Fruit fly (Drosophila melanogaster): ENCODE results near the gene Mur11Da.

The Mur11Da gene

dm6 chrX:12967296-12967938, at the start of gene Mur11Da:
Gene Mur11Da (plus strand): TSS chrX:12967888.
- no peak for TF ChIP-seq EcR (GFP tag; optimal IDR thresholded peaks at IDR 0.05)
- TF ChIP-seq Dll (optimal IDR thresholded peaks at IDR 0.05): no peak
- no peak for TF ChIP-seq pan (optimal IDR thresholded peaks at IDR 0.05)
- no peak for TF ChIP-seq psq (optimal IDR thresholded peaks at IDR 0.05)
- TF ChIP-seq CG8478 (optimal IDR thresholded peaks at IDR 0.05): no peak
- no peak for TF ChIP-seq usp (GFP tag; optimal IDR thresholded peaks at IDR 0.05)

- TF ChIP-seq usp (GFP tag; optimal IDR thresholded peaks at IDR 0.05): no peak
- TF ChIP-seq CG8478 (optimal IDR thresholded peaks at IDR 0.05): no peak
- no peak for TF ChIP-seq Dll (optimal IDR thresholded peaks at IDR 0.05)
- TF ChIP-seq EcR (GFP tag; optimal IDR thresholded peaks at IDR 0.05): no peak
- no peak for TF ChIP-seq pan (optimal IDR thresholded peaks at IDR 0.05)
- TF ChIP-seq psq (optimal IDR thresholded peaks at IDR 0.05): no peak
Measured at dm6 chrX:12919594-12919993, 48.1 kb upstream of the Mur11Da start.

- TF ChIP-seq CG8478 (optimal IDR thresholded peaks at IDR 0.05): no peak
- no peak for TF ChIP-seq Dll (optimal IDR thresholded peaks at IDR 0.05)
- no peak for TF ChIP-seq usp (GFP tag; optimal IDR thresholded peaks at IDR 0.05)
- no peak for TF ChIP-seq psq (optimal IDR thresholded peaks at IDR 0.05)
- TF ChIP-seq EcR (GFP tag; optimal IDR thresholded peaks at IDR 0.05): no peak
- no peak for TF ChIP-seq pan (optimal IDR thresholded peaks at IDR 0.05)
Measured at dm6 chrX:12922338-12922737, 45.4 kb upstream of the Mur11Da start.

- TF ChIP-seq pan (optimal IDR thresholded peaks at IDR 0.05) (no peak), Dll (optimal IDR thresholded peaks at IDR 0.05) (no peak), CG8478 (optimal IDR thresholded peaks at IDR 0.05) (no peak), usp (GFP tag; optimal IDR thresholded peaks at IDR 0.05) (no peak), psq (optimal IDR thresholded peaks at IDR 0.05) (no peak), EcR (GFP tag; optimal IDR thresholded peaks at IDR 0.05) (no peak)
Measured at dm6 chrX:12923258-12923901, 44.3 kb upstream of the Mur11Da start.

dm6 chrX:12925426-12926256, 42.0 kb upstream of the Mur11Da start:
- TF ChIP-seq CG8478 (optimal IDR thresholded peaks at IDR 0.05): no peak
- TF ChIP-seq EcR (GFP tag; optimal IDR thresholded peaks at IDR 0.05): no peak
- TF ChIP-seq psq (optimal IDR thresholded peaks at IDR 0.05): no peak
- no peak for TF ChIP-seq usp (GFP tag; optimal IDR thresholded peaks at IDR 0.05)
- TF ChIP-seq pan (optimal IDR thresholded peaks at IDR 0.05): no peak
- TF ChIP-seq Dll (optimal IDR thresholded peaks at IDR 0.05): no peak

- no peak for TF ChIP-seq usp (GFP tag; optimal IDR thresholded peaks at IDR 0.05)
- TF ChIP-seq EcR (GFP tag; optimal IDR thresholded peaks at IDR 0.05): no peak
- TF ChIP-seq CG8478 (optimal IDR thresholded peaks at IDR 0.05): no peak
- no peak for TF ChIP-seq pan (optimal IDR thresholded peaks at IDR 0.05)
- no peak for TF ChIP-seq psq (optimal IDR thresholded peaks at IDR 0.05)
- no peak for TF ChIP-seq Dll (optimal IDR thresholded peaks at IDR 0.05)
Measured at dm6 chrX:12927612-12928011, 40.1 kb upstream of the Mur11Da start.

- TF ChIP-seq usp (GFP tag; optimal IDR thresholded peaks at IDR 0.05) (no peak), Dll (optimal IDR thresholded peaks at IDR 0.05) (no peak), pan (optimal IDR thresholded peaks at IDR 0.05) (no peak), psq (optimal IDR thresholded peaks at IDR 0.05) (no peak), EcR (GFP tag; optimal IDR thresholded peaks at IDR 0.05) (no peak), CG8478 (optimal IDR thresholded peaks at IDR 0.05) (no peak)
Measured at dm6 chrX:12929817-12930216, 37.9 kb upstream of the Mur11Da start.

dm6 chrX:12937825-12938520, 29.7 kb upstream of the Mur11Da start:
- TF ChIP-seq EcR (GFP tag; optimal IDR thresholded peaks at IDR 0.05) (no peak), usp (GFP tag; optimal IDR thresholded peaks at IDR 0.05) (no peak), Dll (optimal IDR thresholded peaks at IDR 0.05) (no peak), pan (optimal IDR thresholded peaks at IDR 0.05) (no peak), psq (optimal IDR thresholded peaks at IDR 0.05) (no peak), CG8478 (optimal IDR thresholded peaks at IDR 0.05) (no peak)

- TF ChIP-seq psq (optimal IDR thresholded peaks at IDR 0.05) (no peak), usp (GFP tag; optimal IDR thresholded peaks at IDR 0.05) (no peak), pan (optimal IDR thresholded peaks at IDR 0.05) (no peak), CG8478 (optimal IDR thresholded peaks at IDR 0.05) (no peak), EcR (GFP tag; optimal IDR thresholded peaks at IDR 0.05) (no peak), Dll (optimal IDR thresholded peaks at IDR 0.05) (no peak)
Measured at dm6 chrX:12939021-12939420, 28.7 kb upstream of the Mur11Da start.

dm6 chrX:12939951-12940350, 27.7 kb upstream of the Mur11Da start:
- TF ChIP-seq pan (optimal IDR thresholded peaks at IDR 0.05) (no peak), EcR (GFP tag; optimal IDR thresholded peaks at IDR 0.05) (no peak), psq (optimal IDR thresholded peaks at IDR 0.05) (no peak), usp (GFP tag; optimal IDR thresholded peaks at IDR 0.05) (no peak), Dll (optimal IDR thresholded peaks at IDR 0.05) (no peak), CG8478 (optimal IDR thresholded peaks at IDR 0.05) (no peak)

- TF ChIP-seq pan (optimal IDR thresholded peaks at IDR 0.05) (no peak), Dll (optimal IDR thresholded peaks at IDR 0.05) (no peak), psq (optimal IDR thresholded peaks at IDR 0.05) (no peak), EcR (GFP tag; optimal IDR thresholded peaks at IDR 0.05) (no peak), usp (GFP tag; optimal IDR thresholded peaks at IDR 0.05) (no peak), CG8478 (optimal IDR thresholded peaks at IDR 0.05) (no peak)
Measured at dm6 chrX:12940396-12940795, 27.3 kb upstream of the Mur11Da start.

All from whole organism.